Fruit fly (Drosophila melanogaster) whole organism, pupa: ENCODE data around the gene Atxn7.
A peak's percentile ranks its signal among the peaks of the same experiment; 100 is the strongest.

Source experiments
- CG13204 ChIP-seq: fragments of 200-800 bp; sonication (Bioruptor generic); optimal IDR thresholded peaks from 2 replicates; lab custom pipeline; 2018; ENCODE audit warnings: missing biosample characterization, mild to moderate bottlenecking, missing genetic modification characterization, moderate library complexity
- CG14655 ChIP-seq: fragments of 200-800 bp; sonication (Bioruptor generic); optimal IDR thresholded peaks from 3 replicates; lab custom pipeline; 2017; ENCODE audit warnings: mild to moderate bottlenecking, missing biosample characterization, missing genetic modification reagents, missing genetic modification characterization
- CG17806 ChIP-seq: fragments of 200-800 bp; sonication (Bioruptor generic); optimal IDR thresholded peaks from 2 replicates; lab custom pipeline; 2018; ENCODE audit warnings: missing biosample characterization, mild to moderate bottlenecking, missing genetic modification characterization, moderate library complexity
- CG32121 ChIP-seq: fragments of 200-800 bp; sonication (Bioruptor generic); IDR thresholded peaks from 2 replicates; pipeline ENCODE4 v1.3.6; 2022; ENCODE audit warnings: missing biosample characterization, missing genetic modification characterization
- CG4496 ChIP-seq: fragments of 200-800 bp; sonication (Bioruptor generic); IDR thresholded peaks from 3 replicates; pipeline ENCODE4 v1.3.6; 2022; ENCODE audit warnings: missing biosample characterization, missing genetic modification characterization
- CG8159 ChIP-seq: fragments of 200-800 bp; sonication (Bioruptor generic); optimal IDR thresholded peaks from 3 replicates; lab custom pipeline; 2018; ENCODE audit warnings: missing biosample characterization, mild to moderate bottlenecking, missing genetic modification characterization, moderate library complexity
- CG9948 ChIP-seq: fragments of 200-800 bp; sonication (Bioruptor generic); optimal IDR thresholded peaks from 2 replicates; lab custom pipeline; 2018; ENCODE audit warnings: missing biosample characterization, mild to moderate bottlenecking, missing genetic modification characterization, moderate library complexity
- D1 ChIP-seq: fragments of 200-800 bp; sonication (Bioruptor generic); optimal IDR thresholded peaks from 2 replicates; lab custom pipeline; 2018; ENCODE audit warnings: missing biosample characterization, mild to moderate bottlenecking, missing genetic modification characterization, moderate library complexity
- EcR ChIP-seq: fragments of 200-800 bp; sonication (Bioruptor generic); optimal IDR thresholded peaks from 3 replicates; lab custom pipeline; 2019; ENCODE audit warnings: missing biosample characterization, missing genetic modification characterization, mild to moderate bottlenecking, moderate library complexity, missing genetic modification reagents
- Ets98B ChIP-seq: fragments of 200-800 bp; sonication (Bioruptor generic); IDR thresholded peaks from 2 replicates; pipeline ENCODE4 v1.3.6; 2022; ENCODE audit warnings: missing biosample characterization, missing genetic modification characterization
- Pif1A ChIP-seq: fragments of 200-800 bp; sonication (Bioruptor generic); optimal IDR thresholded peaks from 3 replicates; lab custom pipeline; 2016; ENCODE audit warnings: missing biosample characterization, missing genetic modification characterization
- Snoo ChIP-seq: fragments of 200-800 bp; sonication (Bioruptor generic); optimal IDR thresholded peaks from 3 replicates; lab custom pipeline; 2017; ENCODE audit warnings: missing biosample characterization, mild to moderate bottlenecking, missing genetic modification characterization, inconsistent platforms
- gl ChIP-seq: fragments of 200-800 bp; sonication (Bioruptor generic); optimal IDR thresholded peaks from 2 replicates; lab custom pipeline; 2018; ENCODE audit warnings: missing biosample characterization, mild to moderate bottlenecking, missing genetic modification characterization
- rn ChIP-seq: fragments of 200-800 bp; sonication (Bioruptor generic); IDR thresholded peaks from 2 replicates; pipeline ENCODE4 v1.3.6; 2022; ENCODE audit warnings: missing biosample characterization, missing genetic modification characterization

DNA sequence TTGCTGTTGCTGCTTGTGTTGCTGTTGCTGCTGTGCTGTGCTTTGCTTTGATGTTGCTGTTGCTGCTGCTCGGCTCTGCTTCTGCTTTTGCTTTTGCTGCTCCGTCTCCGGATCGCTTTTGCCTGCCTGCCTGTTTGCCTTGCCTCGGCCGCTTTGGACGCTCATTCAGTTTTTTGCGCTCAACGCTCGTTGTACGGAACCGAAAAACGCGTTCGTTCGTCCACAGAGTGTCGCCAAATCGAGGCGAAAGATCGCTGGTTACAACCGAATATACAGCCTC is 52.5 kb downstream of the Atxn7 start, which contains the start of gene dpp:
- no peak for TF ChIP-seq D1 (tag; lab: Kevin White, UChicago)
- no peak for TF ChIP-seq CG14655 (GFP tag; lab: Kevin White, UChicago)
- TF ChIP-seq CG13204 (GFP tag; lab: Kevin White, UChicago) = peak; percentile 41
- TF ChIP-seq CG17806 (tag; lab: Kevin White, UChicago) = no peak
- no peak for TF ChIP-seq Pif1A
- no peak for TF ChIP-seq CG9948 (tag; lab: Kevin White, UChicago)
- no peak for TF ChIP-seq EcR (GFP tag; lab: Kevin White, UChicago)
- TF ChIP-seq CG32121 (GFP tag; lab: Robert Waterston, UW) = peak; percentile 18; the same call in 1 of the 2 replicates
- no peak for TF ChIP-seq Snoo (tag; lab: Kevin White, UChicago)
- TF ChIP-seq CG8159 (tag; lab: Kevin White, UChicago) = no peak
- TF ChIP-seq CG4496 (GFP tag; lab: Robert Waterston, UW) = no peak
- TF ChIP-seq gl (tag; lab: Kevin White, UChicago) = no peak
- no peak for TF ChIP-seq rn (GFP tag; lab: Robert Waterston, UW)
- 0 out of 2 replicates have a peak, but pooled peaks have one; percentile 22 for TF ChIP-seq Ets98B (GFP tag; lab: Robert Waterston, UW)
